Worm (Caenorhabditis elegans) whole organism, L4 larva: ENCODE results near the gene srx-102.

Experiments
- D1046.2 ChIP-seq: fragments of 200-800 bp; sonication (Bioruptor generic); IDR thresholded peaks from 2 replicates; pipeline ENCODE4 v1.3.6; 2022; ENCODE audit warnings: missing genetic modification characterization, missing compliant biosample characterization
- F10B5.3 ChIP-seq: sonication (generic microtip); optimal IDR thresholded peaks from 2 replicates; lab custom pipeline; 2016; ENCODE audit warnings: mild to moderate bottlenecking, missing genetic modification characterization, missing compliant biosample characterization
- F26F4.8 ChIP-seq: fragments of 200-800 bp; sonication (Bioruptor generic); conservative IDR thresholded peaks from 2 replicates; pipeline ENCODE4 v1.3.6; 2022; ENCODE audit warnings: missing genetic modification characterization, missing compliant biosample characterization
- F44E2.7 ChIP-seq: fragments of 200-800 bp; sonication (Bioruptor generic); IDR thresholded peaks from 2 replicates; pipeline ENCODE4 v2.1.2; 2022; ENCODE audit warnings: missing genetic modification characterization, missing compliant biosample characterization
- F49E8.2 ChIP-seq: sonication (generic microtip); optimal IDR thresholded peaks from 2 replicates; lab custom pipeline; 2016; ENCODE audit warnings: missing compliant biosample characterization, mild to moderate bottlenecking, missing genetic modification characterization, borderline replicate concordance
- Y75B8A.6 ChIP-seq: fragments of 200-800 bp; sonication (Bioruptor generic); IDR thresholded peaks from 2 replicates; pipeline ENCODE4 v1.3.6; 2022; ENCODE audit warnings: missing genetic modification reagents, missing genetic modification characterization, missing compliant biosample characterization
- attf-4 ChIP-seq: sonication (generic microtip); optimal IDR thresholded peaks from 3 replicates; lab custom pipeline; 2017; ENCODE audit warnings: missing biosample characterization, missing genetic modification characterization
- ceh-20 ChIP-seq: fragments of 200-800 bp; sonication (Bioruptor generic); IDR thresholded peaks from 2 replicates; pipeline ENCODE4 v1.3.6; 2022; ENCODE audit warnings: missing genetic modification reagents, missing genetic modification characterization, missing compliant biosample characterization
- ceh-82 ChIP-seq: sonication (generic microtip); optimal IDR thresholded peaks from 2 replicates; lab custom pipeline; 2017; ENCODE audit warnings: missing biosample characterization, missing genetic modification characterization
- daf-12 ChIP-seq: fragments of 150-350 bp; optimal IDR thresholded peaks from 2 replicates; lab custom pipeline; 2014; ENCODE audit warnings: missing biosample characterization, missing genetic modification reagents, missing genetic modification characterization
- daf-16 ChIP-seq, 3 experiments: sonication (generic microtip); optimal IDR thresholded peaks; 2 replicates each; lab custom pipeline; 2016 to 2017; ENCODE audit warnings: missing genetic modification characterization in 3 of 3, missing genetic modification reagents in 3 of 3, mild to moderate bottlenecking in 2 of 3, missing compliant biosample characterization in 2 of 3, missing biosample characterization in 1 of 3, moderate library complexity in 1 of 3
- daf-19 ChIP-seq: fragments of 200-800 bp; sonication (Bioruptor generic); conservative IDR thresholded peaks from 2 replicates; pipeline ENCODE4 v1.3.6; 2022; ENCODE audit warnings: missing genetic modification characterization, missing compliant biosample characterization
- dmd-6 ChIP-seq: fragments of 200-800 bp; sonication (Bioruptor generic); IDR thresholded peaks from 2 replicates; pipeline ENCODE4 v1.3.6; 2022; ENCODE audit warnings: missing genetic modification reagents, missing genetic modification characterization, missing compliant biosample characterization
- dmd-8 ChIP-seq: fragments of 200-800 bp; sonication (Bioruptor generic); IDR thresholded peaks from 2 replicates; pipeline ENCODE4 v1.3.6; 2022; ENCODE audit warnings: missing genetic modification characterization, missing compliant biosample characterization
- dpl-1 ChIP-seq: fragments of 150-350 bp; optimal IDR thresholded peaks from 2 replicates; lab custom pipeline; 2014; ENCODE audit warnings: missing biosample characterization, missing genetic modification reagents, missing genetic modification characterization
- egl-43 ChIP-seq: fragments of 200-800 bp; sonication (Bioruptor generic); IDR thresholded peaks from 2 replicates; pipeline ENCODE4 v1.3.6; 2022; ENCODE audit warnings: missing genetic modification reagents, missing genetic modification characterization, missing compliant biosample characterization
- hif-1 ChIP-seq, 2 experiments: sonication (generic microtip); optimal IDR thresholded peaks; 2 replicates each; lab custom pipeline; 2016 to 2017; ENCODE audit warnings: missing compliant biosample characterization in 2 of 2, missing genetic modification characterization in 2 of 2, missing genetic modification reagents in 2 of 2, missing genotype in 2 of 2, mild to moderate bottlenecking in 1 of 2
- hlh-11 ChIP-seq: fragments of 200-800 bp; sonication (Bioruptor generic); optimal IDR thresholded peaks from 2 replicates; lab custom pipeline; 2018; ENCODE audit warnings: mild to moderate bottlenecking, missing genetic modification characterization, missing compliant biosample characterization
- hlh-30 ChIP-seq: sonication (generic microtip); optimal IDR thresholded peaks from 2 replicates; lab custom pipeline; 2017; ENCODE audit warnings: antibody characterized with exemption, mild to moderate bottlenecking, missing genetic modification characterization, missing compliant biosample characterization; ENCODE audit not compliant: insufficient read depth
- lin-1 ChIP-seq: fragments of 200-800 bp; sonication (Bioruptor generic); IDR thresholded peaks from 2 replicates; pipeline ENCODE4 v1.3.6; 2022; ENCODE audit warnings: missing genetic modification reagents, missing genetic modification characterization, missing compliant biosample characterization
- lir-3 ChIP-seq: sonication (generic microtip); optimal IDR thresholded peaks from 2 replicates; lab custom pipeline; 2016; ENCODE audit warnings: mild to moderate bottlenecking, missing genetic modification characterization, missing compliant biosample characterization
- lsy-2 ChIP-seq, 2 experiments: fragments of 150-350 bp in 1 of 2; sonication (generic microtip) in 1 of 2; optimal IDR thresholded peaks; 2 replicates each; lab custom pipeline; 2014 to 2017; ENCODE audit warnings: missing biosample characterization in 2 of 2, missing genetic modification characterization in 2 of 2
- madf-9 ChIP-seq: fragments of 200-800 bp; sonication (Bioruptor generic); conservative IDR thresholded peaks from 2 replicates; pipeline ENCODE4 v1.3.6; 2022; ENCODE audit warnings: missing genetic modification reagents, missing genetic modification characterization, missing compliant biosample characterization
- mes-2 ChIP-seq: sonication (generic microtip); optimal IDR thresholded peaks from 2 replicates; lab custom pipeline; 2016; ENCODE audit warnings: missing genotype, mild to moderate bottlenecking, missing genetic modification characterization, missing compliant biosample characterization; ENCODE audit not compliant: poor library complexity, severe bottlenecking
- mxl-3 ChIP-seq: fragments of 200-800 bp; sonication (Bioruptor generic); optimal IDR thresholded peaks from 2 replicates; lab custom pipeline; 2018; ENCODE audit warnings: mild to moderate bottlenecking, missing genetic modification characterization, missing compliant biosample characterization
- nhr-10 ChIP-seq: fragments of 150-350 bp; optimal IDR thresholded peaks from 2 replicates; lab custom pipeline; 2014; ENCODE audit warnings: missing biosample characterization, missing genetic modification characterization
- nhr-25 ChIP-seq: sonication (generic microtip); optimal IDR thresholded peaks from 2 replicates; lab custom pipeline; 2017; ENCODE audit warnings: missing genetic modification characterization, mild to moderate bottlenecking, missing compliant biosample characterization, antibody characterized with exemption, moderate library complexity, borderline replicate concordance; ENCODE audit not compliant: insufficient read depth
- nhr-28 ChIP-seq: fragments of 150-350 bp; optimal IDR thresholded peaks from 2 replicates; lab custom pipeline; 2014; ENCODE audit warnings: missing biosample characterization, missing genetic modification characterization
- nhr-48 ChIP-seq: sonication (generic microtip); optimal IDR thresholded peaks from 2 replicates; lab custom pipeline; 2016; ENCODE audit warnings: mild to moderate bottlenecking, missing genetic modification characterization, missing compliant biosample characterization
- nhr-6 ChIP-seq: fragments of 150-350 bp; optimal IDR thresholded peaks from 2 replicates; lab custom pipeline; 2014; ENCODE audit warnings: missing biosample characterization, missing genetic modification characterization
- nhr-77 ChIP-seq: fragments of 150-350 bp; optimal IDR thresholded peaks from 2 replicates; lab custom pipeline; 2014; ENCODE audit warnings: missing biosample characterization, missing genetic modification characterization
- pqm-1 ChIP-seq: sonication (generic microtip); optimal IDR thresholded peaks from 2 replicates; lab custom pipeline; 2017; ENCODE audit warnings: missing biosample characterization, missing genetic modification characterization
- rbr-2 ChIP-seq: sonication (generic microtip); optimal IDR thresholded peaks from 2 replicates; lab custom pipeline; 2016; ENCODE audit warnings: missing genotype, missing genetic modification characterization, missing compliant biosample characterization
- set-16 ChIP-seq: fragments of 200-800 bp; sonication (Bioruptor generic); IDR thresholded peaks from 2 replicates; pipeline ENCODE4 v1.3.6; 2022; ENCODE audit warnings: missing genetic modification reagents, missing genetic modification characterization, missing compliant biosample characterization
- skn-1 ChIP-seq: fragments of 150-350 bp; optimal IDR thresholded peaks from 2 replicates; lab custom pipeline; 2014; ENCODE audit warnings: missing biosample characterization, missing genetic modification characterization
- spr-3 ChIP-seq: fragments of 200-800 bp; sonication (Bioruptor generic); optimal IDR thresholded peaks from 2 replicates; lab custom pipeline; 2018; ENCODE audit warnings: mild to moderate bottlenecking, missing genetic modification characterization, missing compliant biosample characterization
- unc-130 ChIP-seq: sonication (generic microtip); optimal IDR thresholded peaks from 2 replicates; lab custom pipeline; 2016; ENCODE audit warnings: missing genetic modification reagents, missing genetic modification characterization, missing compliant biosample characterization
- unc-39 ChIP-seq: sonication (generic microtip); optimal IDR thresholded peaks from 2 replicates; lab custom pipeline; 2017; ENCODE audit warnings: missing biosample characterization, missing genetic modification characterization
- vab-7 ChIP-seq: fragments of 200-800 bp; sonication (Bioruptor generic); IDR thresholded peaks from 2 replicates; pipeline ENCODE4 v1.3.6; 2022; ENCODE audit warnings: missing genetic modification reagents, missing genetic modification characterization, missing compliant biosample characterization

srx-102 gene

ce11 chrII:3664470-3664869 lies 30.1 kb downstream of the srx-102 start, which contains the start of gene F19B10.3:
F19B10.3 (plus strand) TSS chrII:3664770.
- TF ChIP-seq ceh-82 (tag; lab: Kevin White, UChicago) (no peak), egl-43 (GFP tag; lab: Robert Waterston, UW) (no peak), D1046.2 (GFP tag; lab: Robert Waterston, UW) (no peak), daf-12 (tag; lab: Kevin White, UChicago) (no peak), rbr-2 (tag; lab: Kevin White, UChicago) (no peak), lin-1 (GFP tag; lab: Robert Waterston, UW) (no peak), skn-1 (tag; lab: Kevin White, UChicago) (no peak), attf-4 (tag; lab: Kevin White, UChicago) (no peak), unc-130 (no peak)

- no peak for TF ChIP-seq unc-130
- TF ChIP-seq madf-9 (GFP tag; lab: Robert Waterston, UW), result no peak
- TF ChIP-seq daf-12 (tag; lab: Kevin White, UChicago), result no peak
- TF ChIP-seq lir-3, result no peak
- no peak for TF ChIP-seq F10B5.3 (tag; lab: Kevin White, UChicago)
- TF ChIP-seq nhr-6, result no peak
- no peak for TF ChIP-seq F44E2.7
- no peak for TF ChIP-seq daf-16 (GFP tag; optimal IDR thresholded peaks at IDR 0.05; lab: Kevin White, UChicago)
- no peak for TF ChIP-seq daf-16 (tag; optimal IDR thresholded peaks at IDR 0.05; lab: Kevin White, UChicago)
- TF ChIP-seq Y75B8A.6 (GFP tag; lab: Robert Waterston, UW), result no peak
- no peak for TF ChIP-seq skn-1 (tag; lab: Kevin White, UChicago)
- no peak for TF ChIP-seq unc-39 (tag; lab: Kevin White, UChicago)
- no peak for TF ChIP-seq dmd-8
- TF ChIP-seq set-16 (GFP tag; lab: Robert Waterston, UW), result no peak
- no peak for TF ChIP-seq F26F4.8 (GFP tag; lab: Robert Waterston, UW)
- TF ChIP-seq egl-43 (GFP tag; lab: Robert Waterston, UW), result no peak
- no peak for TF ChIP-seq nhr-10
- TF ChIP-seq, all 104 proteins: peak for 0
Measured at ce11 chrII:3663796-3664195, 30.8 kb downstream of the srx-102 start, which contains the start of gene F19B10.6. F19B10.6 (minus strand) TSS chrII:3663896.

ce11 chrII:3661932-3662331 lies 32.6 kb downstream of the srx-102 start, which contains the start of gene F19B10.13:
F19B10.13 (plus strand) TSS chrII:3662274.
- TF ChIP-seq lin-1 (GFP tag; lab: Robert Waterston, UW), result no peak
- peak; percentile 38 for TF ChIP-seq hlh-30 (tag; lab: Kevin White, UChicago)
- TF ChIP-seq pqm-1 (tag; lab: Kevin White, UChicago), result peak; percentile 26
- no peak for TF ChIP-seq vab-7
- no peak for TF ChIP-seq spr-3 (GFP tag; lab: Kevin White, UChicago)
- TF ChIP-seq lsy-2 (tag; optimal IDR thresholded peaks at IDR 0.05; lab: Kevin White, UChicago), result no peak
- no peak for TF ChIP-seq nhr-25 (tag; lab: Kevin White, UChicago)
- peak; percentile 58 for TF ChIP-seq dmd-6 (GFP tag; lab: Robert Waterston, UW)
- peak; percentile 39 for TF ChIP-seq mes-2 (tag; lab: Kevin White, UChicago)
- TF ChIP-seq F49E8.2, result no peak
- TF ChIP-seq set-16 (GFP tag; lab: Robert Waterston, UW), result no peak
- TF ChIP-seq hif-1 (tag; optimal IDR thresholded peaks at IDR 0.05; lab: Kevin White, UChicago), result peak in 1 of 2 experiments; percentile 19
- peak; percentile 51 for TF ChIP-seq hlh-11 (tag; lab: Kevin White, UChicago)
- no peak for TF ChIP-seq nhr-77 (tag; lab: Kevin White, UChicago)
- TF ChIP-seq nhr-28 (tag; lab: Kevin White, UChicago), result peak; percentile 36
- no peak for TF ChIP-seq daf-19 (GFP tag; lab: Robert Waterston, UW)
- TF ChIP-seq dpl-1 (GFP tag; lab: Kevin White, UChicago), result no peak
- peak; percentile 14 for TF ChIP-seq nhr-6
- TF ChIP-seq ceh-20 (GFP tag; lab: Robert Waterston, UW), result no peak
- no peak for TF ChIP-seq nhr-48 (tag; lab: Kevin White, UChicago)
- TF ChIP-seq mxl-3 (GFP tag; lab: Kevin White, UChicago), result peak; percentile 16
- TF ChIP-seq, all 104 proteins: peak for 9
